Worm (Caenorhabditis elegans) whole organism, L3 larva: ENCODE measurements around the gene slcr-46.1.

Source experiments
- R02D3.7 ChIP-seq: fragments of 150-350 bp; optimal IDR thresholded peaks from 2 replicates; lab custom pipeline; 2014; ENCODE audit warnings: missing biosample characterization, missing genetic modification characterization
- ZK546.5 ChIP-seq: sonication (generic microtip); optimal IDR thresholded peaks from 2 replicates; lab custom pipeline; 2017; ENCODE audit warnings: missing biosample characterization, missing genetic modification characterization
- aly-2 ChIP-seq: fragments of 150-350 bp; optimal IDR thresholded peaks from 2 replicates; lab custom pipeline; 2014; ENCODE audit warnings: missing biosample characterization, missing genetic modification characterization
- ceh-16 ChIP-seq: sonication (generic microtip); optimal IDR thresholded peaks from 2 replicates; lab custom pipeline; 2017; ENCODE audit warnings: missing biosample characterization, missing genetic modification characterization
- ceh-9 ChIP-seq: sonication (generic microtip); optimal IDR thresholded peaks from 2 replicates; lab custom pipeline; 2018; ENCODE audit warnings: missing biosample characterization, missing genetic modification characterization
- egl-27 ChIP-seq: sonication (generic microtip); optimal IDR thresholded peaks from 4 replicates; lab custom pipeline; 2017; ENCODE audit warnings: missing biosample characterization, missing genetic modification reagents, missing genetic modification characterization
- egl-5 ChIP-seq: fragments of 150-350 bp; optimal IDR thresholded peaks from 2 replicates; lab custom pipeline; 2017; ENCODE audit warnings: missing biosample characterization, missing genetic modification reagents, missing genetic modification characterization, inconsistent platforms
- elt-1 ChIP-seq: fragments of 150-350 bp; optimal IDR thresholded peaks from 2 replicates; lab custom pipeline; 2014; ENCODE audit warnings: missing biosample characterization, missing genetic modification characterization
- elt-2 ChIP-seq: sonication (generic microtip); optimal IDR thresholded peaks from 2 replicates; lab custom pipeline; 2016; ENCODE audit warnings: missing genetic modification reagents, mild to moderate bottlenecking, missing genetic modification characterization, missing compliant biosample characterization
- elt-3 ChIP-seq, 3 experiments: fragments of 150-350 bp in 1 of 3; sonication (generic microtip) in 2 of 3; optimal IDR thresholded peaks; 2 replicates in 2 of 3; 4 replicates in 1 of 3; lab custom pipeline; 2014 to 2017; ENCODE audit warnings: missing biosample characterization in 3 of 3, missing genetic modification characterization in 3 of 3
- eor-1 ChIP-seq, 2 experiments: fragments of 150-350 bp; optimal IDR thresholded peaks; 2 replicates each; lab custom pipeline; 2014 to 2018; ENCODE audit warnings: missing biosample characterization in 2 of 2, missing genetic modification characterization in 2 of 2
- fkh-10 ChIP-seq: sonication (generic microtip); optimal IDR thresholded peaks from 2 replicates; lab custom pipeline; 2017; ENCODE audit warnings: missing biosample characterization, missing genetic modification reagents, missing genetic modification characterization
- fkh-2 ChIP-seq: fragments of 150-350 bp; optimal IDR thresholded peaks from 2 replicates; lab custom pipeline; 2014; ENCODE audit warnings: missing biosample characterization, missing genetic modification reagents, missing genetic modification characterization
- fos-1 ChIP-seq: fragments of 150-350 bp; optimal IDR thresholded peaks from 2 replicates; lab custom pipeline; 2014; ENCODE audit warnings: missing biosample characterization, missing genetic modification characterization
- jun-1 ChIP-seq: fragments of 150-350 bp; optimal IDR thresholded peaks from 2 replicates; lab custom pipeline; 2014; ENCODE audit warnings: missing biosample characterization, missing genetic modification reagents, missing genetic modification characterization
- lin-15B ChIP-seq: fragments of 150-350 bp; optimal IDR thresholded peaks from 2 replicates; lab custom pipeline; 2014; ENCODE audit warnings: missing biosample characterization, missing genetic modification characterization
- lin-39 ChIP-seq: fragments of 150-350 bp; optimal IDR thresholded peaks from 2 replicates; lab custom pipeline; 2018; ENCODE audit warnings: missing biosample characterization, missing genetic modification reagents, missing genetic modification characterization
- lsy-12 ChIP-seq: sonication (generic microtip); optimal IDR thresholded peaks from 2 replicates; lab custom pipeline; 2016; ENCODE audit warnings: mild to moderate bottlenecking, missing genetic modification characterization, missing compliant biosample characterization
- mdl-1 ChIP-seq: fragments of 150-350 bp; optimal IDR thresholded peaks from 2 replicates; lab custom pipeline; 2014; ENCODE audit warnings: missing biosample characterization, missing genetic modification characterization
- mml-1 ChIP-seq: fragments of 150-350 bp; sonication (generic microtip); optimal IDR thresholded peaks from 3 replicates; lab custom pipeline; 2014; ENCODE audit warnings: missing biosample characterization, missing genetic modification characterization
- nfya-1 ChIP-seq: sonication (generic microtip); optimal IDR thresholded peaks from 2 replicates; lab custom pipeline; 2017; ENCODE audit warnings: missing genetic modification characterization, mild to moderate bottlenecking, missing compliant biosample characterization, antibody characterized with exemption, moderate library complexity; ENCODE audit not compliant: insufficient read depth
- nhr-11 ChIP-seq: fragments of 150-350 bp; optimal IDR thresholded peaks from 2 replicates; lab custom pipeline; 2014; ENCODE audit warnings: missing biosample characterization, missing genetic modification characterization
- nhr-237 ChIP-seq: fragments of 150-350 bp; optimal IDR thresholded peaks from 2 replicates; lab custom pipeline; 2014; ENCODE audit warnings: missing biosample characterization, missing genetic modification characterization
- nhr-43 ChIP-seq: sonication (generic microtip); optimal IDR thresholded peaks from 2 replicates; lab custom pipeline; 2016; ENCODE audit warnings: mild to moderate bottlenecking, missing genetic modification characterization, missing compliant biosample characterization; ENCODE audit not compliant: poor library complexity, severe bottlenecking
- nhr-67 ChIP-seq: fragments of 150-350 bp; optimal IDR thresholded peaks from 2 replicates; lab custom pipeline; 2014; ENCODE audit warnings: missing biosample characterization, missing genetic modification characterization
- nhr-77 ChIP-seq: fragments of 150-350 bp; optimal IDR thresholded peaks from 2 replicates; lab custom pipeline; 2014; ENCODE audit warnings: missing biosample characterization, missing genetic modification characterization
- pha-4 ChIP-seq: fragments of 150-350 bp; optimal IDR thresholded peaks from 2 replicates; lab custom pipeline; 2014; ENCODE audit warnings: missing biosample characterization, missing genetic modification reagents, missing genetic modification characterization
- sea-2 ChIP-seq: fragments of 150-350 bp; sonication (generic microtip); optimal IDR thresholded peaks from 4 replicates; lab custom pipeline; 2014; ENCODE audit warnings: missing biosample characterization, missing genetic modification reagents, missing genetic modification characterization
- skn-1 ChIP-seq: fragments of 150-350 bp; optimal IDR thresholded peaks from 2 replicates; lab custom pipeline; 2014; ENCODE audit warnings: missing biosample characterization, missing genetic modification characterization
- snpc-4 ChIP-seq: fragments of 150-350 bp; optimal IDR thresholded peaks from 2 replicates; lab custom pipeline; 2014; ENCODE audit warnings: missing biosample characterization, missing genetic modification characterization
- tbx-2 ChIP-seq: sonication (generic microtip); optimal IDR thresholded peaks from 2 replicates; lab custom pipeline; 2016; ENCODE audit warnings: mild to moderate bottlenecking, missing genetic modification characterization, missing compliant biosample characterization
- zag-1 ChIP-seq: fragments of 150-350 bp; optimal IDR thresholded peaks from 2 replicates; lab custom pipeline; 2014; ENCODE audit warnings: missing biosample characterization, missing genetic modification characterization
- ztf-11 ChIP-seq: fragments of 150-350 bp; optimal IDR thresholded peaks from 2 replicates; lab custom pipeline; 2014; ENCODE audit warnings: missing biosample characterization, missing genetic modification characterization
- ztf-4 ChIP-seq: fragments of 150-350 bp; optimal IDR thresholded peaks from 2 replicates; lab custom pipeline; 2014; ENCODE audit warnings: missing biosample characterization, missing genetic modification characterization

slcr-46.1 gene

DNA sequence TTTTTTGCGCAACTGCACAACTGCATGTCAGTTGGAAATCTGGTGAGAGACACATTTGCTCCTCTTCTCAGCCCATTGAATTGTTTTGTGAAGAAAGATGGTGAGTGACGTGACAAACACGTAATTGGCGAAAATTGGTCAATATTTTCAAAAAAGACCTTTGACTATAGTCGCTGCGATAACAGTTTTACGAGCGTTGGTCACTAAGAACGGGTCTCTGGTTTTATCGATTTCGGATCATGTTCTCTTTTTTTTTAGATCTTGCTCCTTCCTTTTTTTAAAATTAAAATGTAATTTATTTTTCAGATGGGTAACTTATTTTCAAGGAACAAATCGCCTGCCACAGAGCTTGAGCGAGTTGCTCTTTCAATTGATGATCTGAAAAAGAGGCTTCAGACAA, 43.7 kb upstream of the slcr-46.1 start, which contains the start of gene lnp-1:
Gene lnp-1 (plus strand): TSS at position 301 of the 400 bp plus-strand sequence.
- TF ChIP-seq mml-1 = no peak
- TF ChIP-seq fos-1 = no peak
- no peak for TF ChIP-seq ztf-11
- no peak for TF ChIP-seq tbx-2 (tag; lab: Kevin White, UChicago)
- TF ChIP-seq ceh-16 = no peak
- TF ChIP-seq nhr-67 = no peak
- no peak for TF ChIP-seq mdl-1
- no peak for TF ChIP-seq nhr-77
- no peak for TF ChIP-seq egl-27
- no peak for TF ChIP-seq egl-5 (tag; lab: Kevin White, UChicago)
- no peak for TF ChIP-seq nhr-43
- TF ChIP-seq eor-1 (tag; optimal IDR thresholded peaks at IDR 0.05; lab: Kevin White, UChicago) = no peak
- no peak for TF ChIP-seq fkh-2
- no peak for TF ChIP-seq nfya-1
- TF ChIP-seq sea-2 (GFP tag; lab: Kevin White, UChicago) = no peak
- no peak for TF ChIP-seq R02D3.7 (tag; lab: Kevin White, UChicago)
- TF ChIP-seq skn-1 (tag; lab: Kevin White, UChicago) = no peak

DNA sequence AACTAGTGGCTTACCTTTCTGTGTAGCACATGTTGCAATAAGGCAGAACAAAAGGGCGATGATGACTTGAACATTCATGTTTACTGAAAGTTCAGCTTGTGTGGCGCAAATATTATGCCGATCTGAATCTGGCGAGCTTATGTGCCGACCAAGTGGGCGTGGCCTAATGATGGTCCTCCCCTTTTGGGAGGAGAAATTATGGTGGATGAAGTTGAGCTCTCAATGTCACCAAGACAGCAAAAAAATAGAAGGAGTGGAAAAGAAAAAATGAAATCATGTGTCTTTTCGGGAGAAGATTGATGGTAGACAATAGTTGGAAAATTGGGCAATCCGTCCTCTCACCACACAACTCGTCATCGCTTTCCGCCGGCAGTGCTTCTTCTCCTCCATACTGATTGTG, 39.9 kb upstream of the slcr-46.1 start, which contains the start of gene flp-12:
Gene flp-12 (minus strand): TSS at position 101 of the 400 bp plus-strand sequence.
- TF ChIP-seq lin-39 (tag; lab: Kevin White, UChicago) = peak; percentile 23
- TF ChIP-seq jun-1 = no peak
- TF ChIP-seq, all 47 proteins: peak for 1

DNA sequence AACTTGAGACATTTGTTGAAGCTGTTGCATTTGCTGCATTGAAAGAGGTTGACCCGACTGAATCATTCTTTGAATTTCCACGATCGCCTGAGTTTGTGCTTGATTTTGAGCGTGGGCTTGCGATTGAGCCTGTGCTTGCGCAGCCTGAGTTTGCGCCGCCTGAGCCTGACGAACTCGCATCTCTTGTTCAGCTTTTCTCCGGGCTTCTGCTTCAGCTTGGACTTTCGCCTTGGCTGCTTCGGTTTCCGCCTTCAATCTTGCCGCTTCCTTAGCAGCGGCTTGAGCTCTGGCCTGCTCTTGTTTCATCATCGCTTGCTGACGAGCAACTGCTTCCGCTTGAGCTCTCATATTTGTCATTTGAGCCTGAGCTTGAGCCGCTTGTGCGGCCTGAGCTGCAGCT, 34.7 kb upstream of the slcr-46.1 start:
- no peak for TF ChIP-seq ZK546.5 (tag; lab: Kevin White, UChicago)
- no peak for TF ChIP-seq mml-1
- TF ChIP-seq elt-3 (tag; optimal IDR thresholded peaks at IDR 0.05; lab: Kevin White, UChicago) = no peak

DNA sequence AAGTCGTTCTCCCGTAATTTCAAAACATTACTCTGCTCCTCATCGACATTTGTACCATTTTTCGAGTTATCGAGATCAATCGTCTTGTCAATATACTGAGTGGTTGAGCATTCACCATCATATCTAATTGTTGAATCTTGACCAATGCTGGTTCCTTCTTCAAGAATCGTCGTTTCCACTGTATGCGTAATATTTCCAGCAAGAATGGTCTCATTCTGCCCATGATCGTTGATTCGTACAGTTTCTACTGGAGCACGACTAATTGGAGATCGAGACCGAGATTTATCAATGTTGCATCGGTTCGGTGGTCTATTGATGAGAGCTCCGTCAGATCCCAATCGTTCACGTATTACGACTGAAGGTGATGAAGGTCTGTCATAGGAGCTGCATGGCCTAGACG, 32.6 kb upstream of the slcr-46.1 start:
- TF ChIP-seq nhr-237 (tag; lab: Kevin White, UChicago) (no peak), elt-3 (tag; optimal IDR thresholded peaks at IDR 0.05; lab: Kevin White, UChicago) (no peak), ztf-4 (tag; lab: Kevin White, UChicago) (no peak), lsy-12 (tag; lab: Kevin White, UChicago) (no peak), sea-2 (GFP tag; lab: Kevin White, UChicago) (no peak), ceh-9 (tag; lab: Kevin White, UChicago) (no peak), elt-1 (tag; lab: Kevin White, UChicago) (no peak), egl-27 (no peak), pha-4 (tag; lab: Kevin White, UChicago) (no peak), tbx-2 (tag; lab: Kevin White, UChicago) (no peak), egl-5 (tag; lab: Kevin White, UChicago) (no peak), lin-15B (tag; lab: Kevin White, UChicago) (no peak), nhr-11 (tag; lab: Kevin White, UChicago) (no peak), fkh-2 (no peak), fkh-10 (GFP tag; lab: Kevin White, UChicago) (no peak)

DNA sequence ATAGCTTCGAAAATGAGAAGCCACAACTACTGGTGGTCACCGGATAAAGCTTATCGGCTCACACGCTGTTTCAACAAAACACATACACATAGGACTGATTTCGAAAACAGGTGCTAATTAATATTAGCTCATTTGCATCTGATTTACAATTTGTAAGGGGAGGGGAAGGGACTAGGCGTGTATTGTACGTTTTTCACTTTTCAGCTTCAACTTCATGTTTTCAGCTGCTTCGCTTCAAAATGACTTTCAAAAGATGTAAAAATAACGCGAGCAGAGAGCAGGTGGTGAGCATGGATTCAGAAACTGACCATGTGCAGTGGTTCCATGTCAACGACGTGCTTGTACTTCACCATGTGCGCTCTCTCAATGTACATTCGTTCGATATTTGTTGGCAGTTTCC, 31.2 kb upstream of the slcr-46.1 start:
- TF ChIP-seq lin-39 (tag; lab: Kevin White, UChicago) (no peak), mml-1 (no peak), zag-1 (tag; lab: Kevin White, UChicago) (no peak), elt-1 (tag; lab: Kevin White, UChicago) (no peak), ceh-9 (tag; lab: Kevin White, UChicago) (no peak), elt-2 (tag; lab: Kevin White, UChicago) (no peak), nfya-1 (no peak), lsy-12 (tag; lab: Kevin White, UChicago) (no peak)

DNA sequence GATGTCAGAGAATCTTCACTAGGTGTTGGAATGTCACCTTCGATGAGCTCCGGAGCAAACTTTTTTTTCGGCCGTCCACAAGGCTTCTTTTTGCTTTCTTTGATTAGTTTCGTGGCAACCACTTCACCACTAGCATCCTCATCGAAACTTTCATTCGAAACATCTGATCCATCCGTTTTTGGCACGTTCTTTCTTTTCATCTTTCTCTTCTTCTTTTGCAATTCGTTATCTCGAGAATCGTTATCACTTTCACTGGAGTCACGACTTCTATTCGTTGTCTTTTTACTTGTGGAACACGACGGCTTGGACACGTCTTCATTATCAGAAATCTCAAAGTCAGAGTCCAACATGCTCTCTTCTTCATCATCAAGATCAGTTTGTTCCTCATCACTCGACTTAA, 28.0 kb upstream of the slcr-46.1 start:
- TF ChIP-seq ceh-16 (no peak), aly-2 (tag; lab: Kevin White, UChicago) (no peak), lsy-12 (tag; lab: Kevin White, UChicago) (no peak), nhr-43 (no peak), snpc-4 (tag; lab: Kevin White, UChicago) (no peak), egl-5 (tag; lab: Kevin White, UChicago) (no peak), tbx-2 (tag; lab: Kevin White, UChicago) (no peak), elt-2 (tag; lab: Kevin White, UChicago) (no peak), eor-1 (tag; optimal IDR thresholded peaks at IDR 0.05; lab: Kevin White, UChicago) (no peak), sea-2 (GFP tag; lab: Kevin White, UChicago) (no peak), nfya-1 (no peak), ZK546.5 (tag; lab: Kevin White, UChicago) (no peak), nhr-11 (tag; lab: Kevin White, UChicago) (no peak)
- TF ChIP-seq, all 47 proteins: peak for 0
